Fruit fly (Drosophila melanogaster) S2 (cell line): ENCODE results near the gene f.

Experiments used
- CG8478 ChIP-seq: fragments of >200 bp; optimal IDR thresholded peaks from 2 replicates; lab custom pipeline; 2018
- CTCF ChIP-seq, 2 experiments: fragments of >200 bp; optimal IDR thresholded peaks; 2 replicates each; lab custom pipeline; 2018

dm6 chrX:17226681-17227019 lies 6.1 kb upstream of the f start, which contains the start of gene CG10598:
- TF ChIP-seq CTCF (optimal IDR thresholded peaks at IDR 0.05; lab: Kevin White, UChicago) (no peak), CG8478 (lab: Kevin White, UChicago) (no peak)
